Fruit fly (Drosophila melanogaster): ENCODE data around the gene CG34043.
A peak's percentile ranks its signal among the peaks of the same experiment; 100 is the strongest.

Gene CG34043

DNA sequence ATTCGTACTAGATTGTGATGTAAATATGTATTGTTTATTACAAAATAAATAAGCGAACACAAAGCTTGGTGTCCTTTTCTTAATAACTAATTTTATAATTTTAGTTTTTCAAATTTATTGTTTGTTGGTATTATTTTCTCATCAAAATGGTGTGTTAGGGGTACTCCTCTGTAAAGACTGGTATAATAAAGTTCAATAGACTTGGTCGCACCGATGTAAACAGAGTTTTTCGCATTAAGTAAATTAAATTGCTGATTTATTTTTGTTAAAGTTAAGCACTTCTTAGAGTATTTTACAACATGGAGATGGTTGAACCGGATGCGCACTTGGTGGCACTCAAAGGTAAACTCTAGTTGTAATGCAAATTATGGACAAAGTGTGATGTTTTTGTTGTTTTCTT, 14.2 kb downstream of the CG34043 start, which contains the start of gene CG4953:
Gene CG4953, plus strand, starts transcription at position 193 of the 400 bp plus-strand sequence.
- TF ChIP-seq CG17801 (GFP tag; optimal IDR thresholded peaks at IDR 0.05; ENCODE audit: partially characterized antibody) = no peak

DNA sequence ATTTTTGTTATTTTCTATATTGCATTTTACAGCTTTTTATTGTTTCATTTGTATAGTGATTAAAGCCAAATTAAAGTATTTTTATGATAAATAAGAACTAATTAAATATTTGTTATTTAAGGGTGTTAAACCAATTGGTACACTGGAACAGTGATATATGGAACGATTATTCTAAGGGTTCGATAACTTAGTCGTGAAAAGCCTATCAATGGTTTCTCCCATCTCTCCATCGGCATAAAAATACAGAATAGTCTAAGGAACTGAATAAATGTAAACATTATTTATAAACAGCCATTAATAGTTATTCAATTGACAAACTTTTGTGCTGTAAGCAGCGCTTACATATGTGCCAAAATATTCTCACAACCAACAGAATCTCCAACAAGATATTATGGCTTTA, 15.5 kb downstream of the CG34043 start, which contains the start of gene Mob3:
Gene Mob3, plus strand, starts transcription at position 208 of the 400 bp plus-strand sequence.
- peak; percentile 21 for TF ChIP-seq CG17801 (GFP tag; optimal IDR thresholded peaks at IDR 0.05; ENCODE audit: partially characterized antibody)

DNA sequence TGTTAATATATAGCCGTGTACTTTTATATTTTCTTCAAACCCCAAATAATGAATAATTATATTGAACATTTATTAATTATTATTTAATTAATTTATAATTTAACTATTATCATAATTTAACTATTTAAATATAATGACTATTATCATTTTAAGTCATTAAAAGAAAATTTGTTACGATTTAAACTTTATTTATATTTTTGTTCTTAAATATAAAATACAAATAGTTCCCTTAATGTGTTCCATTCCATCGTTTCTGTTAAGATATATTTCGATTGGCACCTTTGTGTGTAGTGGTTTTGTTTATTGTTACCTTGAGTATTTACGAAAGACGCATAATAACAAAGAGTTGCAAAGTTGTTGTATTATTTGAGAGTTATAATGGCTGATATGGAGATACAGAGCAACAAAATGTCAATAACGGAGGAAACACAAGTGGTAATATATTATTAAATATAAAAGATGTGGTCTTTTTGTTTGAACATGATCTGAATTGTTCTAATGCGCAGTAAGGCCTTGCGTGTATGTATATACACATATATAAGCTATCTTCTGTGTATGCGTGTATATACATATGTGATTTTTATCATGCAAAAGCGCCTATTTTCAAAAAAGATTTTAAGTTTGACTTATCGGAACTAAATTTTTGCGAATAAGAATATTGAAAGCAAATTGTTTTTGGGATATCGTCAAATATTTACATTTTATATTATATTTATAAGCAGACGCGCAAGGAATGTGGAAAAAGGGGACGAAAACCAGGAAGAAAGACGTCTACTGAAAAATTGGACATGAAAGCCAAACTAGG, 16.6 kb downstream of the CG34043 start, which contains the start of gene REPTOR-BP:
Gene REPTOR-BP, plus strand, starts transcription at position 296 of the 805 bp plus-strand sequence.
- no peak for TF ChIP-seq CG17801 (GFP tag; optimal IDR thresholded peaks at IDR 0.05; ENCODE audit: partially characterized antibody)

DNA sequence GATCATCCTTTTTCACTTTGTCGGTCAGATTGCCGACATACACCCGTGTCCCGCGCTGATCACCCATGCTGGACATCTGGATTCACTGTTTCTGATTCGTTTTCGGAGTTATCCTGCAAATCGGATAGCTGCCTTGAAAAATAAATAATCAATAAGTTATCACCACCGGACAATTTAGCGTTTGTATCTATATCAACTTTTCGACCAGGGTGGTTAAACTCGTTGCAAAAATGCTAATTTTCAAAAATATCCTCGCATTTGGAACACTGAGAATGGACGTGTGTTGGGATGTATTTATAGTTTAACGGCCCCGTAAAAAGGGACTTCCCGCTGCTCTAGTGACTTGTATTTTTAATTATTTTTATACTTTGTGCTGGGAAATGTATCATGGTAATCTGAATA, 17.3 kb downstream of the CG34043 start, which contains the start of gene Rsf1:
Gene Rsf1, minus strand, starts transcription at position 212 of the 402 bp plus-strand sequence.
- TF ChIP-seq CG17801 (GFP tag; optimal IDR thresholded peaks at IDR 0.05; ENCODE audit: partially characterized antibody) = no peak

DNA sequence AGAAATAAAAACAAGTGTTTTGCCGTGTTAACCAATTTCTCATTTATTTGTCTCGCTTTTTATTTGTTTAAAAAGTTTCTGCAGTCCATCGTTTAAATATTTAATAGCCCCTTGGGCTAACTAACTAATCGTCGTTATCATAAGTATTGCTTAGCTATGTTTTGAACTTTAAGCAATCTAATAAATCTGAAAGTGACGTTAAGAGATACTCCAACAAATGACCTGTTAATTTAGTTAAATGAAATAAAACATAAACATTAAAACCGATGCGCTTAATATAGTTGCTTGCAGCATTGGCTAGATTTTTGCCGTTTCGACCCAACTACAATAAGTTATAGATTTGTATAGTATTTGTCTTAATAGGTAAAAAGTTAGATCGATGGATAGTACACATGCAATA, 18.9 kb downstream of the CG34043 start:
- no peak for TF ChIP-seq CG17801 (GFP tag; optimal IDR thresholded peaks at IDR 0.05; ENCODE audit: partially characterized antibody)

DNA sequence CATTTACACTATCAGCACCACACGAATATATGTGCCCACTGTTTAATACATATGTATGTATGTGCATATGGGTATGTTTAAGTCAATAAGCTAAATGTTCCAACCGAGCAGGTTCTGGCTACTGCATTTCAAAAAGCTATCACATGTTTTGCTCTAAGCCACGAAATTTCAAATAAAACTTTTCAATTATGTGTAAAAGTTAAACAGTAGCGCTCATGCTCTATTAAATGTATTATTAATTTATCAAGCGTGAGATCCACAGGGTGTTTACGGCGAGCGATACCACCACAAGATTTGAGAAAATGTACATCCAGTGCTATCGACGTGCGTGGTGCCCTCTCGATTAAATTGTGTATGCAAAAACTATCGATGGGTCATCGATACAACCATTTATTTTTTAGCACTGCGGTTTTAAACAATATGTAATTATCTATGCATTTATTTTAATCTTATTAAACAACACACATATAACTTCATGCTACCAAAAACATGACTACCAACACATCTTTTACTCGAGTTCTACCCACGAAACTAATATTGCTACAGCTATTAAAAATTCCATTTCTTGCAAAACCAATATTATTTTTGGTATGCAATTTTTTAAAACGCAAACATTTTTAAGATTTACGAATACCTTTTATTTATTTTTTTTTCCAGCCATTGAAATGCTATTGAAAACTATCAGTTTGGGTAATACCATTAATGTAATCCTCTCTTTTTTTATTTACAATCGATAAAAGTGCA, 19.8 kb downstream of the CG34043 start, which contains the start of gene Pten:
Gene Pten, minus strand, starts transcription at position 300 of the 744 bp plus-strand sequence.
- peak; percentile 26 for TF ChIP-seq CG17801 (GFP tag; optimal IDR thresholded peaks at IDR 0.05; ENCODE audit: partially characterized antibody)

DNA sequence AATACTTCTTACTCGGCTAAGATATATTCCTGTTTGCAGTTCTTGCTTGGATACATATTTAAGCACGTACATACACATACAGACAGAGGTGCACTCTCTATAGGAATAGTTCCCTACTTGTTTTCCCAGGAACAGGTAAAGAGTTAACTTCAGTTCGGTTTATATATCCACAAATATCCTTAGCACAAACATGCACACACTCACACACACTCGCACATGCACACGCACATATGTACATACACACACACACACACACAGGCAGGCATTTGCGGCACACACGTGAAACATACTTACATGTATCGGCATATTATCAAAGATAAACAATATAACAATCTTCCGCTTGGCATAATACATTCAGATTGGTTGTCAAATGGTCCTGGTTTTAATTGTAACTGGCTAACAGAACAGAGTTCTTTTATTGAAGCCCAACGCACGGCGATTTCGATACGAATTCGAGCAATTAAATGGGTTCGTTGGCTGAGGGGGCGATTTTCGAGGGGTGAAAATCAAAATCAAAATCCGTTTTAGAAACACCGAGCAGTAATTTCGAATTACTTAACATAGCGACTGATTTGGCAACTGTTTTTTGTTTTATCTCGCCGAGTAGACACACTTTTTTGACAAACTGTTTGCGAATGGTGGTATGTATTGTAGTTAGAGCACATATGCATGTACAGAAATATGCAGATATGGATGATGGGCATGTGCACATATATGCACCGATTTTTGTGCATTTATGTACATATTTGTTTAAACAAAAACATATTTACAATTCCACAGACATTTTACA, 20.5 kb downstream of the CG34043 start:
- TF ChIP-seq CG17801 (GFP tag; optimal IDR thresholded peaks at IDR 0.05; ENCODE audit: partially characterized antibody) = no peak

DNA sequence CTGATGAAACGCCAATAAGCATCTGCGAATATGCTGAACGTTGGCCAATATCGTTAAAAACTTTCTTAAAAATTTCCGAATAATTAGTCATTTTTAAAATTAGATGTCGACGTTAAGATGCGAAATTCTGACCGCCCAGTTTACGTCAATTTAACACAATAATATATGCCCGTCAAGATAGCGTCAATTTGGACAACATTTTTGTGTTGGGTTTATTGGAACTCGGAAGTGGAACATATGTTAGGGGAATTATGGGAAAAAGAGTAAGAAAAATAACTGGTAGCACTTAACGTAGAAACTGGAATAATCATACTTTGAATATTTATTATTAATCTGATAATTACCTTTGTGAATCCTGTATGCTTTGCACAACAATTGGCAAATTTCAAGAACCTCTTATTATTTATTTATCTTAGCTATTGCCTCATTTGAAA, 24.9 kb downstream of the CG34043 start, which contains the start of gene CG5676:
Gene CG5676, minus strand, starts transcription at position 167 of the 434 bp plus-strand sequence.
- TF ChIP-seq CG17801 (GFP tag; optimal IDR thresholded peaks at IDR 0.05; ENCODE audit: partially characterized antibody) = peak; percentile 11

DNA sequence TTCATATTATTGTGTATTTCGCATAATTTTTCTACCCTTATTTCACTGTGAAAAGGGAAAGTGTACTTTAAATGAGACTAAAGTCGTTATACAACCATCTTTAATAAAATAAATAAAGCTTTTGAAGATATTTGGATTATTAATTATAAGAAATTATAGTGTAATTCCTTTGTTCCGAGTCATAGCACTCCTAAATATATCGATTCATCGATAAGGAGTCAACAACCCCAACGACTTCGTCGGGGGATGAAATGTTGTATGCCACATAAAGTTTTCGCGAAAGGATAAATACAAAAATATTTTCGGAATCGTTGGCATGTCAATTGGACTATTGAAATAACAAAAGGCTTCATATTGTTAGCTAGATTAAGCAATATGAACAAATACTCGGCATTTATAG, 29.1 kb downstream of the CG34043 start, which contains the start of gene Ror:
Gene Ror, plus strand, starts transcription at position 252 of the 400 bp plus-strand sequence.
- no peak for TF ChIP-seq CG17801 (GFP tag; optimal IDR thresholded peaks at IDR 0.05; ENCODE audit: partially characterized antibody)

DNA sequence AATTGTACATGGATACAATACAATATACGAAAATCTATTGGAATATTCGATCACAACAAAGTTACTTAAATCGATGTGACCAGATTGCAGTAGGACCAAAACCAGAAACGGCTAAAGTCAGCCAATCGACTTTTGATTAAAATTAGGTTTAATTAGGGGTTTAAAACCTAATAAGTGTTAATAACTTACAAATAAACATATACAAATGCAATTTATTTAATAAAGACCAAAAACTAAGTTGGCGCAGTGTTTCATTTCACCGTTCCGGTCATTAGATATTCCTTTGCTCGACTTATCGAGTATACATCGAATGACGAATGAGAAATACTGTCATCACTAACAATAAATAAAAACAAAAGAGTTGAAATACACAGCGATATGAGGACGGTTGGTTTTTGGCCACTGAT, 30.2 kb downstream of the CG34043 start, which contains the start of the genes bsk and CG31717:
Gene bsk, minus strand, starts transcription at position 61 of the 407 bp plus-strand sequence.
Gene CG31717, plus strand, starts transcription at position 297 of the 407 bp plus-strand sequence.
- peak; percentile 51 for TF ChIP-seq CG17801 (GFP tag; optimal IDR thresholded peaks at IDR 0.05; ENCODE audit: partially characterized antibody)

DNA sequence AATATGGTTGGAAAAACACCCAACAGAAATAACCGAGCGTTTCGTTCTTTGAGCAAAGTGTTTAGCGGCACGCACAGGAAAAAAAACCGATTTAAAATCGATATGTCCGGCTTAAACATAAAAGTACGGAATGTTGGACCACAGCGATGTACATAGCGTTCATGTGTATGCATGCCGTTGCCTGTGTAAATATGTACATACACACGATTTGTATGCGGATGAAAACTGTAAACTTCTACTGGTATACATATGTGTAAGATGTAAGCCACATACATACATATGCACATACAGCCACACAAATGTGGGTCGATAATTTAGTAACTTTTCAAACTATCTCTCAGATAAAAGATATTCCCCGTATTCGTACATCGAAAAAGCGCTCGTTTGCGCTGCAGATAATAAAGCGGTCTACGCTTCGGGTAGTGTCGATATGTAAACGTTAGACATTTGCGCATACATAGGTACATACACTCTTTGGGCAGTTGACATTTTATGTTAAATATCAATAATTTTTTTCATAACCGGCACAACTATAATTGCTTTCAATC, 30.9 kb downstream of the CG34043 start:
- TF ChIP-seq CG17801 (GFP tag; optimal IDR thresholded peaks at IDR 0.05; ENCODE audit: partially characterized antibody) = no peak

DNA sequence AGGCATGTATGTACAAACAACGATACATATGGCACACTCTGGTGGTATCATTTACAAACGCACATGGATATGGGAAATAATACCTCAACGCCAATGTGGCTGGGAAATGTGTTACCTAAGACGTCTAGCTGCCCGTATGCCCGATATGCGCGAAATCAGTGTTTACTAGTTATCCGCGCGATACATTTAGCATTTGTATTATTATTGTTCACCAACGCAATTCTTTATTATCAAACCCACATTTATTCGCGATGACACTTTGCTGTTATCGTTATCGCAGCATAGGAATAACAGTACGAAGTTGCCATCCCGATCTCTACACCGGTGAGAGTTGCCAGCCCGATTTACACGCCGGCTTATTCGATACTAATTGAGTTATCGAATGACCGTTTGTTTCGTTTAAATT, 33.9 kb downstream of the CG34043 start, which contains the start of gene chico:
Gene chico, minus strand, starts transcription at position 294 of the 406 bp plus-strand sequence.
- no peak for TF ChIP-seq CG17801 (GFP tag; optimal IDR thresholded peaks at IDR 0.05; ENCODE audit: partially characterized antibody)

DNA sequence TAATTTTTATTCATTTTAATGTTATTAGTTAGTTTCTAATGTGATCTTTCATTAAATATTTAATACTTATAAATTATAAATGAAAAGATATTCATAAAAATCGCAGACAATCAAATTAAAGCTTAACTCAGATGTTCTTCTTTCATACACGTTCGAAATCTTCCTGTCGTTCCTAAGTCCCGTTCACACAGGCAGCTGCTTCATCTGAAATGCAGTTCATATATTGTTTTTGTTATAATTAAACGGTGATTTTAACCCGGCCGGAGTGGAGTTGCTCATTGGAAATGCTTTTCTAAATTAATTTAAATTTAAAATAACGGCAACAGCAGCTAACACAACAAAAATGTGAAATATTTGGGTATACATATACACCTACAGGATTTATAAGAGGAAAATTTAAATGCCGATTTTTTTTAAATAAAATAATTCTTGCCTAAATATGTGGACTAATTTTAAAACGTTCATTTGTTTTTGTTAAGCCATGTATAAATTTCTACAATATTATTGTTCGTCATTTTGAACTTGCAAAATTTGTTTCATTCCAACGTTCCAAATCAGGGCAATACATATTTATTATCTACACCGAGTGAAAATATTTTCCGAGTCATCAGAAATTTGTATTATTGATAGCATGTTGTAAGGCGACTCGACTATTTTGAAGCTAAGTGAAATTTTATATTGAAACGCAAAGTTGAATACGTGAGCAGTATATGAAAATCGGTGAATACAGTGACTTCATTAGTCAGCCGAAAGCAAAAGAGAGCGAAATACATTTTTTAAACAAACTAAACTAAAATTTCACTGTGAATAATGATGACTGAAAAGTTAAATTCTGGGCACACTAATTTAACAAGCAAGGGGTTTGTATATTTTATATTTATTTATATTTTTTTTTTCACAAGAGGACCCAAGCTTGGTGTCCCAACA, 41.7 kb downstream of the CG34043 start, which contains the start of gene me31B:
Gene me31B, plus strand, starts transcription at position 616 of the 927 bp plus-strand sequence.
- TF ChIP-seq CG17801 (GFP tag; optimal IDR thresholded peaks at IDR 0.05; ENCODE audit: partially characterized antibody) = peak; percentile 26

All from ovary, adult (tissue).